Fruit fly (Drosophila melanogaster) whole organism, embryonic: ENCODE results near the gene CG7173.

ENCODE experiments used
- Antp ChIP-seq: fragments of 200-800 bp; sonication (Bioruptor generic); optimal IDR thresholded peaks from 3 replicates; lab custom pipeline; 2016; ENCODE audit warnings: missing biosample characterization, missing genetic modification characterization
- Atf-2 ChIP-seq: fragments of 200-800 bp; sonication (Bioruptor generic); optimal IDR thresholded peaks from 2 replicates; lab custom pipeline; 2016; ENCODE audit warnings: missing biosample characterization, missing genetic modification characterization
- Bteb2 ChIP-seq: fragments of 200-800 bp; sonication (Bioruptor generic); optimal IDR thresholded peaks from 2 replicates; lab custom pipeline; 2016; ENCODE audit warnings: missing biosample characterization, missing genetic modification characterization
- CG11696 ChIP-seq: fragments of 200-800 bp; sonication (Bioruptor generic); IDR thresholded peaks from 2 replicates; pipeline ENCODE4 v1.3.6; 2022; ENCODE audit warnings: missing biosample characterization, missing genetic modification characterization
- CG12236 ChIP-seq: fragments of 200-800 bp; sonication (Bioruptor generic); optimal IDR thresholded peaks from 2 replicates; lab custom pipeline; 2016; ENCODE audit warnings: missing biosample characterization, missing genetic modification characterization
- CG13287 ChIP-seq: fragments of 200-800 bp; sonication (Bioruptor generic); IDR thresholded peaks from 2 replicates; pipeline ENCODE4 v1.3.6; 2022; ENCODE audit warnings: missing biosample characterization, missing genetic modification characterization; ENCODE audit not compliant: partially characterized antibody
- CG13424 ChIP-seq: fragments of 200-800 bp; sonication (Bioruptor generic); optimal IDR thresholded peaks from 2 replicates; lab custom pipeline; 2019; ENCODE audit warnings: missing biosample characterization, mild to moderate bottlenecking, missing genetic modification characterization, moderate library complexity
- CG14441 ChIP-seq: fragments of 200-800 bp; sonication (Bioruptor generic); IDR thresholded peaks from 2 replicates; pipeline ENCODE4 v1.3.6; 2022; ENCODE audit warnings: missing biosample characterization, missing genetic modification characterization
- CG14710 ChIP-seq: fragments of 200-800 bp; sonication (Bioruptor generic); optimal IDR thresholded peaks from 3 replicates; lab custom pipeline; 2019; ENCODE audit warnings: missing biosample characterization, mild to moderate bottlenecking, missing genetic modification characterization, moderate library complexity
- CG1603 ChIP-seq: fragments of 200-800 bp; sonication (Bioruptor generic); optimal IDR thresholded peaks from 2 replicates; lab custom pipeline; 2019; ENCODE audit warnings: missing biosample characterization, mild to moderate bottlenecking, missing genetic modification characterization, moderate library complexity
- CG17612 ChIP-seq: fragments of 200-800 bp; sonication (Bioruptor generic); IDR thresholded peaks from 2 replicates; pipeline ENCODE4 v1.3.6; 2022; ENCODE audit warnings: missing biosample characterization, missing genetic modification characterization
- CG17912 ChIP-seq: fragments of 200-800 bp; sonication (Bioruptor generic); optimal IDR thresholded peaks from 2 replicates; lab custom pipeline; 2018; ENCODE audit warnings: missing biosample characterization, mild to moderate bottlenecking, missing genetic modification characterization
- CG18599 ChIP-seq: fragments of 200-800 bp; sonication (Bioruptor generic); optimal IDR thresholded peaks from 3 replicates; lab custom pipeline; 2017; ENCODE audit warnings: missing biosample characterization, missing genetic modification characterization, mild to moderate bottlenecking, moderate library complexity, missing genetic modification reagents
- CG2889 ChIP-seq: fragments of 200-800 bp; sonication (Bioruptor generic); IDR thresholded peaks from 3 replicates; pipeline ENCODE4 v1.3.6; 2022; ENCODE audit warnings: missing biosample characterization, missing genetic modification characterization
- CG31388 ChIP-seq: fragments of 200-800 bp; sonication (Bioruptor generic); optimal IDR thresholded peaks from 2 replicates; lab custom pipeline; 2016; ENCODE audit warnings: missing biosample characterization, missing genetic modification characterization
- CG32532 ChIP-seq: fragments of 200-800 bp; sonication (Bioruptor generic); IDR thresholded peaks from 2 replicates; pipeline ENCODE4 v1.3.6; 2022; ENCODE audit warnings: missing biosample characterization, missing genetic modification characterization
- CG3838 ChIP-seq: fragments of 200-800 bp; sonication (Bioruptor generic); optimal IDR thresholded peaks from 3 replicates; lab custom pipeline; 2016; ENCODE audit warnings: missing biosample characterization, missing genetic modification characterization
- CG4820 ChIP-seq: fragments of 200-800 bp; sonication (Bioruptor generic); optimal IDR thresholded peaks from 3 replicates; lab custom pipeline; 2016; ENCODE audit warnings: missing biosample characterization, missing genetic modification characterization
- CG8290 ChIP-seq, 3 experiments: fragments of 200-800 bp; sonication (Bioruptor generic); optimal IDR thresholded peaks; 2 replicates each; lab custom pipeline; 2016 to 2019; ENCODE audit warnings: missing biosample characterization in 3 of 3, missing genetic modification characterization in 3 of 3, mild to moderate bottlenecking in 2 of 3, moderate library complexity in 1 of 3
- CG9609 ChIP-seq: fragments of 200-800 bp; sonication (Bioruptor generic); optimal IDR thresholded peaks from 3 replicates; lab custom pipeline; 2016; ENCODE audit warnings: missing biosample characterization, missing genetic modification characterization
- CG9932 ChIP-seq: fragments of 200-800 bp; sonication (Bioruptor generic); IDR thresholded peaks from 2 replicates; pipeline ENCODE4 v1.3.6; 2022; ENCODE audit warnings: missing biosample characterization, missing genetic modification characterization
- Chrac-16 ChIP-seq: fragments of 200-800 bp; sonication (Bioruptor generic); optimal IDR thresholded peaks from 3 replicates; lab custom pipeline; 2016; ENCODE audit warnings: missing biosample characterization, missing genetic modification characterization
- Eip74EF ChIP-seq, 2 experiments: fragments of 200-800 bp in 1 of 2; fragments of >200 bp in 1 of 2; sonication (Bioruptor generic) in 1 of 2; optimal IDR thresholded peaks; 2 replicates each; lab custom pipeline; 2017 to 2019; ENCODE audit warnings: missing biosample characterization in 2 of 2, missing genetic modification characterization in 2 of 2, mild to moderate bottlenecking in 1 of 2, moderate library complexity in 1 of 2
- Fer1 ChIP-seq: fragments of 200-800 bp; sonication (Bioruptor generic); optimal IDR thresholded peaks from 2 replicates; lab custom pipeline; 2017; ENCODE audit warnings: missing biosample characterization, mild to moderate bottlenecking, missing genetic modification characterization
- H2.0 ChIP-seq: fragments of 200-800 bp; sonication (Bioruptor generic); IDR thresholded peaks from 2 replicates; pipeline ENCODE4 v1.3.6; 2022; ENCODE audit warnings: missing biosample characterization, missing genetic modification characterization
- HmgZ ChIP-seq: fragments of 200-800 bp; sonication (Bioruptor generic); optimal IDR thresholded peaks from 2 replicates; lab custom pipeline; 2018; ENCODE audit warnings: missing biosample characterization, mild to moderate bottlenecking, missing genetic modification characterization
- Hr51 ChIP-seq, 2 experiments: fragments of 200-800 bp; sonication (Bioruptor generic); optimal IDR thresholded peaks; 2 replicates in 1 of 2; 3 replicates in 1 of 2; lab custom pipeline; 2016 to 2018; ENCODE audit warnings: missing biosample characterization in 2 of 2, missing genetic modification characterization in 2 of 2, mild to moderate bottlenecking in 1 of 2, moderate library complexity in 1 of 2
- Kr ChIP-seq: fragments of 200-800 bp; sonication (Bioruptor generic); optimal IDR thresholded peaks from 2 replicates; lab custom pipeline; 2017; ENCODE audit warnings: missing biosample characterization, mild to moderate bottlenecking, missing genetic modification characterization
- NC2α ChIP-seq: fragments of 200-800 bp; sonication (Bioruptor generic); optimal IDR thresholded peaks from 2 replicates; lab custom pipeline; 2016; ENCODE audit warnings: missing biosample characterization, missing genetic modification characterization
- NC2β ChIP-seq: fragments of 200-800 bp; sonication (Bioruptor generic); optimal IDR thresholded peaks from 2 replicates; lab custom pipeline; 2016; ENCODE audit warnings: missing biosample characterization, missing genetic modification characterization
- Neu2 ChIP-seq: fragments of 200-800 bp; sonication (Bioruptor generic); optimal IDR thresholded peaks from 3 replicates; lab custom pipeline; 2016; ENCODE audit warnings: missing biosample characterization, missing genetic modification characterization, borderline replicate concordance
- NfI ChIP-seq: fragments of 200-800 bp; sonication (Bioruptor generic); optimal IDR thresholded peaks from 3 replicates; lab custom pipeline; 2018; ENCODE audit warnings: missing biosample characterization, mild to moderate bottlenecking, missing genetic modification characterization, moderate library complexity
- Oaz ChIP-seq: fragments of 200-800 bp; sonication (Bioruptor generic); IDR thresholded peaks from 2 replicates; pipeline ENCODE4 v1.3.6; 2022; ENCODE audit warnings: missing biosample characterization, missing genetic modification characterization
- Oli ChIP-seq: fragments of 200-800 bp; sonication (Bioruptor generic); optimal IDR thresholded peaks from 2 replicates; lab custom pipeline; 2018; ENCODE audit warnings: missing biosample characterization, mild to moderate bottlenecking, missing genetic modification characterization, moderate library complexity
- Sox100B ChIP-seq: fragments of 200-800 bp; sonication (Bioruptor generic); optimal IDR thresholded peaks from 3 replicates; lab custom pipeline; 2018; ENCODE audit warnings: missing biosample characterization, mild to moderate bottlenecking, missing genetic modification characterization
- Vsx1 ChIP-seq: fragments of 200-800 bp; sonication (Bioruptor generic); optimal IDR thresholded peaks from 2 replicates; lab custom pipeline; 2017; ENCODE audit warnings: missing biosample characterization, mild to moderate bottlenecking, missing genetic modification characterization, missing genetic modification reagents
- amos ChIP-seq: fragments of 200-800 bp; sonication (Bioruptor generic); IDR thresholded peaks from 2 replicates; pipeline ENCODE4 v1.3.6; 2022; ENCODE audit warnings: missing biosample characterization, missing genetic modification characterization; ENCODE audit not compliant: partially characterized antibody
- ase ChIP-seq: fragments of 200-800 bp; sonication (Bioruptor generic); IDR thresholded peaks from 3 replicates; pipeline ENCODE4 v1.3.6; 2022; ENCODE audit warnings: missing biosample characterization, missing genetic modification characterization
- bigmax ChIP-seq: fragments of 200-800 bp; sonication (Bioruptor generic); optimal IDR thresholded peaks from 2 replicates; lab custom pipeline; 2018; ENCODE audit warnings: missing biosample characterization, mild to moderate bottlenecking, missing genetic modification characterization
- crol ChIP-seq: fragments of 200-800 bp; sonication (Bioruptor generic); IDR thresholded peaks from 2 replicates; pipeline ENCODE4 v1.3.6; 2022; ENCODE audit warnings: missing biosample characterization, missing genetic modification characterization
- danr ChIP-seq: fragments of 200-800 bp; sonication (Bioruptor generic); IDR thresholded peaks from 2 replicates; pipeline ENCODE4 v1.3.6; 2022; ENCODE audit warnings: missing biosample characterization, missing genetic modification characterization
- disco-r ChIP-seq: fragments of 200-800 bp; sonication (Bioruptor generic); optimal IDR thresholded peaks from 2 replicates; lab custom pipeline; 2016; ENCODE audit warnings: missing biosample characterization, missing genetic modification characterization
- gsb-n ChIP-seq: fragments of 200-800 bp; sonication (Bioruptor generic); optimal IDR thresholded peaks from 3 replicates; lab custom pipeline; 2018; ENCODE audit warnings: missing biosample characterization, mild to moderate bottlenecking, missing genetic modification characterization
- lilli ChIP-seq: fragments of 200-800 bp; sonication (Bioruptor generic); optimal IDR thresholded peaks from 3 replicates; lab custom pipeline; 2016; ENCODE audit warnings: missing biosample characterization, missing genetic modification characterization
- nerfin-1 ChIP-seq: fragments of 200-800 bp; sonication (Bioruptor generic); optimal IDR thresholded peaks from 3 replicates; lab custom pipeline; 2019; ENCODE audit warnings: missing biosample characterization, mild to moderate bottlenecking, missing genetic modification characterization, moderate library complexity
- onecut ChIP-seq: fragments of 200-800 bp; sonication (Bioruptor generic); IDR thresholded peaks from 2 replicates; pipeline ENCODE4 v1.3.6; 2022; ENCODE audit warnings: missing biosample characterization, missing genetic modification characterization
- scrt ChIP-seq: fragments of 200-800 bp; sonication (Bioruptor generic); optimal IDR thresholded peaks from 2 replicates; lab custom pipeline; 2018; ENCODE audit warnings: missing biosample characterization, mild to moderate bottlenecking, missing genetic modification characterization, moderate library complexity
- sd ChIP-seq: fragments of 200-800 bp; sonication (Bioruptor generic); optimal IDR thresholded peaks from 3 replicates; lab custom pipeline; 2018; ENCODE audit warnings: missing biosample characterization, mild to moderate bottlenecking, missing genetic modification characterization, moderate library complexity
- shn ChIP-seq: fragments of 200-800 bp; sonication (Bioruptor generic); optimal IDR thresholded peaks from 3 replicates; lab custom pipeline; 2016; ENCODE audit warnings: missing biosample characterization, missing genetic modification characterization
- wek ChIP-seq: fragments of 200-800 bp; sonication (Bioruptor generic); optimal IDR thresholded peaks from 3 replicates; lab custom pipeline; 2018; ENCODE audit warnings: missing biosample characterization, mild to moderate bottlenecking, missing genetic modification characterization, moderate library complexity
- zfh1 ChIP-seq: fragments of 200-800 bp; sonication (Bioruptor generic); IDR thresholded peaks from 3 replicates; pipeline ENCODE4 v1.3.6; 2022; ENCODE audit warnings: missing biosample characterization, missing genetic modification characterization

CG7173 gene

DNA sequence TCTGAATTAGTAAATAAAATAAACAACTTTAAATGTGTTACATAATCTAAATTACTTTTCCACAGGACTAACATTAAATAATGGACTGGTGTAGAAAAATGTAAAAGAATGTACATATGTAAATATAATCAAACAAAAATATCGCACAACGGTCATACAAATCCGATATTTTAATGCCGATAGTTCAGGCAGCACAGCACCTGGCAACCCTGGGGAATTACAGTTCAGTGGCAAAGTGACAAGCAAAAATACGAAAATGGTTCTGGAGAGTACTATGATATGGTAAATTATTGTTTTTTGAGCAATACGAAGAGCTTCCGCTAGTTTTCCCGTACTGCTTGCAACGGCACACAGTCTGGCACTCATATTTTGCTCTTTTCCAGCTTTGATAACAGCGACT is 21.2 kb downstream of the CG7173 start, which contains the start of gene Rpn10 (continued):
- no peak for TF ChIP-seq Vsx1 (GFP tag; lab: Kevin White, UChicago)
- TF ChIP-seq CG31388 (GFP tag; lab: Kevin White, UChicago), result no peak
- TF ChIP-seq NfI, result no peak
- no peak for TF ChIP-seq Kr (GFP tag; lab: Kevin White, UChicago)
- no peak for TF ChIP-seq Atf-2 (GFP tag; lab: Kevin White, UChicago)
- no peak for TF ChIP-seq CG9932 (GFP tag; lab: Robert Waterston, UW)
- TF ChIP-seq crol (GFP tag; lab: Robert Waterston, UW), result no peak
- TF ChIP-seq CG18599 (GFP tag; lab: Kevin White, UChicago), result no peak
- TF ChIP-seq CG1603, result peak; percentile 83
- no peak for TF ChIP-seq CG4820 (GFP tag; lab: Kevin White, UChicago)
- TF ChIP-seq shn, result no peak
- no peak for TF ChIP-seq Bteb2 (GFP tag; lab: Kevin White, UChicago)
- TF ChIP-seq CG12236 (GFP tag; lab: Kevin White, UChicago), result no peak
- no peak for TF ChIP-seq wek
- no peak for TF ChIP-seq CG17612 (GFP tag; lab: Robert Waterston, UW)
- no peak for TF ChIP-seq zfh1 (GFP tag; lab: Robert Waterston, UW)
- peak; percentile 29 for TF ChIP-seq Antp (GFP tag; lab: Kevin White, UChicago)
- TF ChIP-seq CG14710 (tag; lab: Kevin White, UChicago), result peak; percentile 69
- TF ChIP-seq Hr51 (GFP tag; optimal IDR thresholded peaks at IDR 0.05; lab: Kevin White, UChicago), result no peak
- no peak for TF ChIP-seq sd (tag; lab: Kevin White, UChicago)
- no peak for TF ChIP-seq CG17912
- TF ChIP-seq NC2α (GFP tag; lab: Kevin White, UChicago), result peak; percentile 17
- TF ChIP-seq Eip74EF (GFP tag; optimal IDR thresholded peaks at IDR 0.05; lab: Kevin White, UChicago), result no peak
- no peak for TF ChIP-seq danr
- no peak for TF ChIP-seq bigmax
- TF ChIP-seq CG8290 (GFP tag; optimal IDR thresholded peaks at IDR 0.05; lab: Kevin White, UChicago), result peak; percentile 50
- peak in 1 of 2 experiments; percentile 66 for TF ChIP-seq CG8290 (tag; optimal IDR thresholded peaks at IDR 0.05; lab: Kevin White, UChicago)
- TF ChIP-seq nerfin-1 (tag; lab: Kevin White, UChicago), result peak; percentile 58
- no peak for TF ChIP-seq CG2889 (GFP tag; lab: Robert Waterston, UW)
- no peak for TF ChIP-seq gsb-n
- TF ChIP-seq CG13287 (GFP tag; lab: Robert Waterston, UW), result peak; percentile 98
- no peak for TF ChIP-seq Oli
- TF ChIP-seq CG9609 (GFP tag; lab: Kevin White, UChicago), result no peak
- peak; percentile 49 for TF ChIP-seq Chrac-16
- TF ChIP-seq disco-r (GFP tag; lab: Kevin White, UChicago), result no peak
- peak; percentile 13 for TF ChIP-seq Fer1 (GFP tag; lab: Kevin White, UChicago)
- TF ChIP-seq Neu2 (GFP tag; lab: Kevin White, UChicago), result no peak
- TF ChIP-seq CG11696 (GFP tag; lab: Robert Waterston, UW), result no peak
- no peak for TF ChIP-seq H2.0 (GFP tag; lab: Robert Waterston, UW)
- no peak for TF ChIP-seq Oaz (GFP tag; lab: Robert Waterston, UW)
- TF ChIP-seq scrt, result no peak
- peak; percentile 88 for TF ChIP-seq HmgZ (tag; lab: Kevin White, UChicago)
- TF ChIP-seq onecut, result no peak
- TF ChIP-seq amos (GFP tag; lab: Robert Waterston, UW), result peak; percentile 99
- peak; percentile 71 for TF ChIP-seq CG32532 (GFP tag; lab: Robert Waterston, UW)
- no peak for TF ChIP-seq CG3838 (GFP tag; lab: Kevin White, UChicago)
- peak; percentile 18 for TF ChIP-seq NC2β (GFP tag; lab: Kevin White, UChicago)
- TF ChIP-seq CG13424 (tag; lab: Kevin White, UChicago), result peak; percentile 44
- no peak for TF ChIP-seq CG14441 (GFP tag; lab: Robert Waterston, UW)
- TF ChIP-seq Sox100B (GFP tag; lab: Kevin White, UChicago), result no peak
- peak; percentile 42 for TF ChIP-seq lilli (GFP tag; lab: Kevin White, UChicago)
- no peak for TF ChIP-seq ase
